Fruit fly (Drosophila melanogaster) whole organism: Measurements from ENCODE around the gene CG14257.

Experiments
- EcR ChIP-seq, 2 experiments: fragments of >200 bp; optimal IDR thresholded peaks; 2 replicates each; lab custom pipeline; 2017; ENCODE audit warnings: missing biosample characterization in 2 of 2, missing genetic modification characterization in 2 of 2, missing genetic modification reagents in 2 of 2
- psq ChIP-seq: fragments of >200 bp; optimal IDR thresholded peaks from 2 replicates; lab custom pipeline; 2017
- usp ChIP-seq: fragments of >200 bp; optimal IDR thresholded peaks from 2 replicates; lab custom pipeline; 2017; ENCODE audit warnings: missing biosample characterization, missing genetic modification characterization, mixed read lengths

dm6 chr3R:27067362-27067761, 8.3 kb upstream of the CG14257 start:
- TF ChIP-seq psq (no peak), usp (GFP tag; lab: Kevin White, UChicago) (no peak), EcR (GFP tag; optimal IDR thresholded peaks at IDR 0.05; lab: Kevin White, UChicago) (no peak)
